Fruit fly (Drosophila melanogaster) whole organism, prepupa: ENCODE data around the gene CG14841.

ENCODE experiments used
- Blimp-1 ChIP-seq: fragments of 200-800 bp; sonication (Bioruptor generic); optimal IDR thresholded peaks from 3 replicates; lab custom pipeline; 2017; ENCODE audit warnings: missing biosample characterization, missing genetic modification characterization, mild to moderate bottlenecking, moderate library complexity, missing genetic modification reagents
- CG10631 ChIP-seq: fragments of 200-800 bp; sonication (Bioruptor generic); optimal IDR thresholded peaks from 2 replicates; lab custom pipeline; 2016; ENCODE audit warnings: missing biosample characterization, missing genetic modification characterization
- CG10669 ChIP-seq: fragments of 200-800 bp; sonication (Bioruptor generic); optimal IDR thresholded peaks from 3 replicates; lab custom pipeline; 2018; ENCODE audit warnings: missing biosample characterization, mild to moderate bottlenecking, missing genetic modification characterization, moderate library complexity
- CG11294 ChIP-seq: fragments of 200-800 bp; sonication (Bioruptor generic); IDR thresholded peaks from 2 replicates; pipeline ENCODE4 v1.3.6; 2022; ENCODE audit warnings: missing biosample characterization, missing genetic modification characterization
- CG11762 ChIP-seq: fragments of 200-800 bp; sonication (Bioruptor generic); optimal IDR thresholded peaks from 3 replicates; lab custom pipeline; 2016; ENCODE audit warnings: missing biosample characterization, missing genetic modification characterization; ENCODE audit not compliant: insufficient read depth
- CG11902 ChIP-seq: fragments of 200-800 bp; sonication (Bioruptor generic); optimal IDR thresholded peaks from 3 replicates; lab custom pipeline; 2016; ENCODE audit warnings: missing biosample characterization, missing genetic modification characterization
- CG16779 ChIP-seq: fragments of 200-800 bp; sonication (Bioruptor generic); optimal IDR thresholded peaks from 3 replicates; lab custom pipeline; 2017; ENCODE audit warnings: missing biosample characterization, mild to moderate bottlenecking, missing genetic modification characterization
- CG31627 ChIP-seq: fragments of 200-800 bp; sonication (Bioruptor generic); optimal IDR thresholded peaks from 3 replicates; lab custom pipeline; 2016; ENCODE audit warnings: missing biosample characterization, missing genetic modification characterization
- CG32006 ChIP-seq: fragments of 200-800 bp; sonication (Bioruptor generic); optimal IDR thresholded peaks from 3 replicates; lab custom pipeline; 2017; ENCODE audit warnings: missing biosample characterization, mild to moderate bottlenecking, missing genetic modification characterization
- CG34406 ChIP-seq: fragments of 200-800 bp; sonication (Bioruptor generic); optimal IDR thresholded peaks from 3 replicates; lab custom pipeline; 2016; ENCODE audit warnings: missing biosample characterization, missing genetic modification characterization
- CG3919 ChIP-seq: fragments of 200-800 bp; sonication (Bioruptor generic); optimal IDR thresholded peaks from 3 replicates; lab custom pipeline; 2016; ENCODE audit warnings: missing biosample characterization, missing genetic modification characterization
- CG4318 ChIP-seq: fragments of 200-800 bp; sonication (Bioruptor generic); optimal IDR thresholded peaks from 3 replicates; lab custom pipeline; 2017; ENCODE audit warnings: missing biosample characterization, mild to moderate bottlenecking, missing genetic modification characterization
- CG6163 ChIP-seq: fragments of 200-800 bp; sonication (Bioruptor generic); IDR thresholded peaks from 3 replicates; pipeline ENCODE4 v1.3.6; 2022; ENCODE audit warnings: missing biosample characterization, missing genetic modification characterization
- CG6276 ChIP-seq: fragments of 200-800 bp; sonication (Bioruptor generic); optimal IDR thresholded peaks from 2 replicates; lab custom pipeline; 2017; ENCODE audit warnings: missing biosample characterization, mild to moderate bottlenecking, missing genetic modification characterization
- CG6792 ChIP-seq: fragments of 200-800 bp; sonication (Bioruptor generic); optimal IDR thresholded peaks from 3 replicates; lab custom pipeline; 2016; ENCODE audit warnings: missing biosample characterization, missing genetic modification characterization
- CG7368 ChIP-seq: fragments of 200-800 bp; sonication (Bioruptor generic); optimal IDR thresholded peaks from 3 replicates; lab custom pipeline; 2016; ENCODE audit warnings: missing biosample characterization, missing genetic modification characterization
- CG8319 ChIP-seq: fragments of 200-800 bp; sonication (Bioruptor generic); optimal IDR thresholded peaks from 3 replicates; lab custom pipeline; 2016; ENCODE audit warnings: missing biosample characterization, missing genetic modification characterization
- CG9139 ChIP-seq: fragments of 200-800 bp; sonication (Bioruptor generic); optimal IDR thresholded peaks from 3 replicates; lab custom pipeline; 2017; ENCODE audit warnings: missing biosample characterization, mild to moderate bottlenecking, missing genetic modification characterization
- Eip75B ChIP-seq: fragments of 200-800 bp; sonication (Bioruptor generic); optimal IDR thresholded peaks from 3 replicates; lab custom pipeline; 2016; ENCODE audit warnings: missing biosample characterization, missing genetic modification characterization
- Eip78C ChIP-seq: fragments of 200-800 bp; sonication (Bioruptor generic); peaks from one replicate; lab custom pipeline; 2016; ENCODE audit warnings: missing biosample characterization, missing genetic modification characterization
- Ets21C ChIP-seq: fragments of 200-800 bp; sonication (Bioruptor generic); optimal IDR thresholded peaks from 3 replicates; lab custom pipeline; 2016; ENCODE audit warnings: missing biosample characterization, missing genetic modification characterization
- Ets96B ChIP-seq: fragments of 200-800 bp; optimal IDR thresholded peaks from 2 replicates; lab custom pipeline; 2019; ENCODE audit warnings: missing biosample characterization, mild to moderate bottlenecking, missing genetic modification characterization, moderate library complexity
- Gug ChIP-seq: fragments of 200-800 bp; sonication (Bioruptor generic); IDR thresholded peaks from 2 replicates; pipeline ENCODE4 v1.3.6; 2022; ENCODE audit warnings: missing biosample characterization, missing genetic modification characterization
- Hr38 ChIP-seq: sonication (Bioruptor generic); optimal IDR thresholded peaks from 2 replicates; lab custom pipeline; 2016; ENCODE audit warnings: missing biosample characterization, missing genetic modification characterization
- Hr39 ChIP-seq: fragments of 200-800 bp; sonication (Bioruptor generic); optimal IDR thresholded peaks from 2 replicates; lab custom pipeline; 2016; ENCODE audit warnings: missing biosample characterization, missing genetic modification characterization
- Hr4 ChIP-seq: fragments of 200-800 bp; sonication (Bioruptor generic); optimal IDR thresholded peaks from 3 replicates; lab custom pipeline; 2016; ENCODE audit warnings: missing biosample characterization, missing genetic modification characterization
- Lpt ChIP-seq: fragments of 200-800 bp; sonication (Bioruptor generic); optimal IDR thresholded peaks from 3 replicates; lab custom pipeline; 2016; ENCODE audit warnings: missing biosample characterization, missing genetic modification characterization
- Met ChIP-seq: fragments of 200-800 bp; sonication (Bioruptor generic); optimal IDR thresholded peaks from 3 replicates; lab custom pipeline; 2016; ENCODE audit warnings: missing biosample characterization, missing genetic modification characterization
- OdsH ChIP-seq: fragments of 200-800 bp; sonication (Bioruptor generic); optimal IDR thresholded peaks from 3 replicates; lab custom pipeline; 2016; ENCODE audit warnings: missing biosample characterization, missing genetic modification characterization
- Smox ChIP-seq: fragments of 200-800 bp; sonication (Bioruptor generic); optimal IDR thresholded peaks from 3 replicates; lab custom pipeline; 2016; ENCODE audit warnings: missing biosample characterization, missing genetic modification characterization
- Sox14 ChIP-seq: fragments of 200-800 bp; sonication (Bioruptor generic); optimal IDR thresholded peaks from 3 replicates; lab custom pipeline; 2016; ENCODE audit warnings: missing biosample characterization, missing genetic modification characterization
- Sox15 ChIP-seq: fragments of 200-800 bp; sonication (Bioruptor generic); optimal IDR thresholded peaks from 3 replicates; lab custom pipeline; 2016; ENCODE audit warnings: missing biosample characterization, missing genetic modification characterization
- achi ChIP-seq: fragments of 200-800 bp; sonication (Bioruptor generic); optimal IDR thresholded peaks from 3 replicates; lab custom pipeline; 2016; ENCODE audit warnings: missing biosample characterization, missing genetic modification characterization
- acj6 ChIP-seq: fragments of 200-800 bp; sonication (Bioruptor generic); optimal IDR thresholded peaks from 3 replicates; lab custom pipeline; 2016; ENCODE audit warnings: missing biosample characterization, missing genetic modification characterization
- dsx ChIP-seq: fragments of 200-800 bp; optimal IDR thresholded peaks from 3 replicates; lab custom pipeline; 2019; ENCODE audit warnings: missing biosample characterization, mild to moderate bottlenecking, missing genetic modification characterization, moderate library complexity; ENCODE audit not compliant: poor library complexity, severe bottlenecking
- eg ChIP-seq: fragments of 200-800 bp; sonication (Bioruptor generic); IDR thresholded peaks from 3 replicates; pipeline ENCODE4 v1.3.6; 2022; ENCODE audit warnings: missing biosample characterization, missing genetic modification characterization
- fd59A ChIP-seq: fragments of 200-800 bp; sonication (Bioruptor generic); optimal IDR thresholded peaks from 2 replicates; lab custom pipeline; 2017; ENCODE audit warnings: missing biosample characterization, mild to moderate bottlenecking, missing genetic modification characterization, missing genetic modification reagents
- fd85E ChIP-seq: fragments of 200-800 bp; sonication (Bioruptor generic); optimal IDR thresholded peaks from 3 replicates; lab custom pipeline; 2016; ENCODE audit warnings: missing biosample characterization, missing genetic modification characterization
- fkh ChIP-seq: fragments of 200-800 bp; sonication (Bioruptor generic); optimal IDR thresholded peaks from 3 replicates; lab custom pipeline; 2017; ENCODE audit warnings: missing biosample characterization, mild to moderate bottlenecking, missing genetic modification characterization, moderate library complexity
- lz ChIP-seq: fragments of 200-800 bp; sonication (Bioruptor generic); optimal IDR thresholded peaks from 3 replicates; lab custom pipeline; 2016; ENCODE audit warnings: missing biosample characterization, missing genetic modification characterization
- net ChIP-seq: fragments of 200-800 bp; sonication (Bioruptor generic); optimal IDR thresholded peaks from 3 replicates; lab custom pipeline; 2016; ENCODE audit warnings: missing biosample characterization, missing genetic modification characterization
- salr ChIP-seq, 2 experiments: fragments of 200-800 bp; sonication (Bioruptor generic); optimal IDR thresholded peaks; 3 replicates each; lab custom pipeline; 2016 to 2018; ENCODE audit warnings: missing biosample characterization in 2 of 2, missing genetic modification characterization in 2 of 2, mild to moderate bottlenecking in 1 of 2
- spab ChIP-seq: fragments of 200-800 bp; sonication (Bioruptor generic); optimal IDR thresholded peaks from 2 replicates; lab custom pipeline; 2017; ENCODE audit warnings: missing biosample characterization, mild to moderate bottlenecking, missing genetic modification characterization, missing genetic modification reagents
- svp ChIP-seq: fragments of 200-800 bp; sonication (Bioruptor generic); peaks from one replicate; lab custom pipeline; 2016; ENCODE audit warnings: missing biosample characterization, missing genetic modification characterization
- topi ChIP-seq: fragments of 200-800 bp; sonication (Bioruptor generic); optimal IDR thresholded peaks from 3 replicates; lab custom pipeline; 2016; ENCODE audit warnings: missing biosample characterization, missing genetic modification characterization

CG14841 gene

DNA sequence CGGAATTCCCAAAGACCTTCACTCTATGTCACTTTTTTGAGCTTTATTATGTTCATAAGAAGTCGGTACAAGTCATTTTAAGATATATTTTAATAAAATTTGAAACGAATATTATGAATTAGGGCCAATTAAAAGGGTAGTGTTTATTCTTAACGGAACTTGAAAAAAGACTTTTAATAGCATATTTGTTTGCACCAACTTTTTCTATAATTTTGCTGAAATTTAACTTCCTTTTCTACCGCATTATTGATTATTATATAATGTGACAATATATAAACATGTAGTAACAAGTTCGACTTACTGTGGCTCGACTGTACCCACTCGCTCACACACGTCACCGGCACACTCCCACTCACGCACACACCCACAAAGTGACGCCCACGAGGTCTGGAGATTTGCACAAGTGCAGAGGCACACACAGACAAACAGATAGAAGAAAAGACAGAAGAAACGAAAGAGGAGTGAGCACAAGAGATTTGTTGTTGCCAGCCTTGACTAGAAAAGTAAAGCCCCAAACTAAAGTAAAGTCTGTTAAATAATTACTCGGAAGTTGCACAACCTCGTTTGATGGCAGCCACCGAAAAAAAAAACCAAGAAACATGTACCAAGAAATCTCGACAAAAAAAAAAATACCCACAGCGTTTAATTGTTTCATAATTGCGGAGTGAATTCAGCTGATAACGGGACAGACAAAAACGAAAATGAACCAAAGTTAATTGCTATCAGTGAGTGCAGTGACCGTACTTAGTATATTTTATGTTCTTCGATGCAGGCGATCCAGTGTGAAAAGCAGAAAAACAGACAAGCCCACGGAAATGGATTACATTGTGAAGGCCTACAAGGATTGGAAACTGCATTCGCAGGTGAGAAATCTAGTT, 28.0 kb upstream of the CG14841 start (continued):
- TF ChIP-seq Blimp-1 (GFP tag; lab: Kevin White, UChicago) (peak; percentile 0), fkh (GFP tag; lab: Kevin White, UChicago) (peak; percentile 45), fd85E (GFP tag; lab: Kevin White, UChicago) (no peak), CG32006 (peak; percentile 81), CG11294 (GFP tag; lab: Robert Waterston, UW) (no peak), CG34406 (peak; percentile 43), CG31627 (GFP tag; lab: Kevin White, UChicago) (peak; percentile 40), salr (GFP tag; optimal IDR thresholded peaks at IDR 0.05; lab: Kevin White, UChicago) (peak in 1 of 2 experiments; percentile 16), CG4318 (GFP tag; lab: Kevin White, UChicago) (peak; percentile 58), Lpt (GFP tag; lab: Kevin White, UChicago) (peak; percentile 28), Hr39 (peak; percentile 41), Ets96B (tag; lab: Kevin White, UChicago) (peak; percentile 57), spab (GFP tag; lab: Kevin White, UChicago) (peak; percentile 29), CG6792 (GFP tag; lab: Kevin White, UChicago) (peak; percentile 32), CG11762 (GFP tag; lab: Kevin White, UChicago) (no peak), net (GFP tag; lab: Kevin White, UChicago) (peak; percentile 39), Met (GFP tag; lab: Kevin White, UChicago) (peak; percentile 63), CG16779 (tag; lab: Kevin White, UChicago) (no peak), CG3919 (GFP tag; lab: Kevin White, UChicago) (peak; percentile 48), achi (GFP tag; lab: Kevin White, UChicago) (peak; percentile 45), Eip75B (GFP tag; lab: Kevin White, UChicago) (peak; percentile 28), svp (GFP tag; lab: Kevin White, UChicago) (peak; percentile 79), CG6276 (GFP tag; lab: Kevin White, UChicago) (peak; percentile 66), Sox15 (GFP tag; lab: Kevin White, UChicago) (peak; percentile 17), acj6 (GFP tag; lab: Kevin White, UChicago) (peak; percentile 56)
- TF ChIP-seq, all 60 proteins: peak for 50

DNA sequence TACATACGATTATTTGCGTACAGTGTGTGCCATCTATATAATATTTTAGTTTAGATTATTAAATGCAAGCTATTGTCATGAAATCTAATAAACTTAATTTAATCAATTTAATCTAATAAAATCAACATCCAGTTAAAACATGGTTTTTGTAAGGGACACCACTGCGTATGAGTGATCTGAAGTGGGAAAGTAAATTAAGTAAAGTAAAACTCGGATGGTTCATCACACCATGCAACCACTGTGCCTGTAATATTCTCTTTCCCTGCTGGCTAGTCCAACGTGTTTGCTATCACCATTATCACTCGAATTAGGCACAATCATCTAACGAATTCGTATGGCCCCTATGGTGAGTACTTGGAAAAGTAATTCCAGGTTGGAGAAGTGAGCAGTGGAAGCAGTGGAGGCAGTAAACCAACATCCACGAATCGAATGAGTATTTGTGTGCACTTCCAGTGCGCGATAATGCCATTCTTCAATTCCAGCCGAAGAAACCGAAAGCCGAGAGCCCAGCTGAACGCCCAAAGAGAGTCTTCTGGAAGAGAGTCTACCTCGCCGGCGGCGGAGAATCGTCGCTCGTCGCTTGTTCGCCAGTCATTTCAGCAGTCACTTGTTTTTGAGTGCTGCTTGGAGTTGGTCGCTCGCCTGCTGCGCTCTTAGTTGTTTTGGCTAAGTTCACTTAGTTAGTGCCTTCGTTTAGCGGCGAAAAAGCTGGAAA, 26.6 kb upstream of the CG14841 start, which contains the start of gene red:
Gene red (plus strand): TSS at position 403 of the 715 bp plus-strand sequence.
- TF ChIP-seq CG32006 (peak; percentile 69), Eip75B (GFP tag; lab: Kevin White, UChicago) (peak; percentile 20), Gug (GFP tag; lab: Robert Waterston, UW) (peak; percentile 31; the same call in 1 of the 2 replicates), Sox15 (GFP tag; lab: Kevin White, UChicago) (no peak), CG6276 (GFP tag; lab: Kevin White, UChicago) (peak; percentile 58), Eip78C (GFP tag; lab: Kevin White, UChicago) (peak; percentile 58), CG11902 (GFP tag; lab: Kevin White, UChicago) (no peak), lz (GFP tag; lab: Kevin White, UChicago) (no peak), Ets21C (GFP tag; lab: Kevin White, UChicago) (no peak), CG4318 (GFP tag; lab: Kevin White, UChicago) (peak; percentile 16), CG8319 (GFP tag; lab: Kevin White, UChicago) (no peak), achi (GFP tag; lab: Kevin White, UChicago) (peak; percentile 34), OdsH (GFP tag; lab: Kevin White, UChicago) (peak; percentile 15), CG10669 (GFP tag; lab: Kevin White, UChicago) (no peak), CG6163 (GFP tag; lab: Robert Waterston, UW) (peak; percentile 54; the same call in 2 of the 3 replicates), CG10631 (GFP tag; lab: Kevin White, UChicago) (peak; percentile 35), eg (GFP tag; lab: Robert Waterston, UW) (peak; percentile 66), Sox14 (no peak), Hr38 (GFP tag; lab: Kevin White, UChicago) (no peak), CG7368 (GFP tag; lab: Kevin White, UChicago) (no peak), Ets96B (tag; lab: Kevin White, UChicago) (no peak), Hr4 (peak; percentile 69), topi (GFP tag; lab: Kevin White, UChicago) (no peak), dsx (peak; percentile 43), CG11294 (GFP tag; lab: Robert Waterston, UW) (no peak), Smox (GFP tag; lab: Kevin White, UChicago) (no peak), Lpt (GFP tag; lab: Kevin White, UChicago) (peak; percentile 28), CG9139 (GFP tag; lab: Kevin White, UChicago) (peak; percentile 41), fd59A (GFP tag; lab: Kevin White, UChicago) (no peak), CG11762 (GFP tag; lab: Kevin White, UChicago) (no peak)
